Fruit fly (Drosophila melanogaster): Measurements from ENCODE around the gene Pi4KIIIalpha.

The Pi4KIIIalpha gene

dm6 chrX:2635953-2636715 is 11.5 kb downstream of the Pi4KIIIalpha start (continued):
- TF ChIP-seq Scr (GFP tag; IDR thresholded peaks at IDR 0.05; ENCODE audit: partially characterized antibody) (0 out of 2 replicates have a peak, but pooled peaks have one; percentile 31), CG13287 (GFP tag; IDR thresholded peaks at IDR 0.05; ENCODE audit: partially characterized antibody) (peak; percentile 28; the same call in 1 of the 2 replicates), sqz (GFP tag; optimal IDR thresholded peaks at IDR 0.05) (no peak), pzg (GFP tag; optimal IDR thresholded peaks at IDR 0.05) (peak; percentile 19), BEAF-32 (GFP tag; optimal IDR thresholded peaks at IDR 0.05) (peak; percentile 61), Taf1 (GFP tag; IDR thresholded peaks at IDR 0.05) (no peak), ci (GFP tag; IDR thresholded peaks at IDR 0.05) (no peak), maf-S (GFP tag; optimal IDR thresholded peaks at IDR 0.05) (no peak), Rfx (GFP tag; IDR thresholded peaks at IDR 0.05) (no peak), dm (GFP tag; optimal IDR thresholded peaks at IDR 0.05) (peak; percentile 13), CG17802 (tag; optimal IDR thresholded peaks at IDR 0.05) (no peak), CG11093 (GFP tag; IDR thresholded peaks at IDR 0.05) (no peak), CG9932 (GFP tag; IDR thresholded peaks at IDR 0.05) (no peak), Atf3 (GFP tag; optimal IDR thresholded peaks at IDR 0.05) (no peak), Ssrp (tag; optimal IDR thresholded peaks at IDR 0.05) (no peak), amos (GFP tag; IDR thresholded peaks at IDR 0.05; ENCODE audit: partially characterized antibody) (peak; percentile 57), zen2 (GFP tag; IDR thresholded peaks at IDR 0.05; ENCODE audit: partially characterized antibody) (no peak), Ptx1 (GFP tag; IDR thresholded peaks at IDR 0.05) (0 out of 2 replicates have a peak, but pooled peaks have one; percentile 10), Mes4 (GFP tag; optimal IDR thresholded peaks at IDR 0.05) (no peak), CG31224 (GFP tag; IDR thresholded peaks at IDR 0.05) (no peak), gcm2 (GFP tag; optimal IDR thresholded peaks at IDR 0.05) (no peak), NFAT (GFP tag; IDR thresholded peaks at IDR 0.05) (no peak), Oaz (GFP tag; IDR thresholded peaks at IDR 0.05) (no peak), sob (GFP tag; IDR thresholded peaks at IDR 0.05) (0 out of 2 replicates have a peak, but pooled peaks have one; percentile 10), Ets65A (GFP tag) (peak; percentile 24), gcm (GFP tag; optimal IDR thresholded peaks at IDR 0.05) (no peak), Dref (GFP tag; IDR thresholded peaks at IDR 0.05) (peak; percentile 44), psq (GFP tag; optimal IDR thresholded peaks at IDR 0.05) (no peak), nerfin-2 (GFP tag; IDR thresholded peaks at IDR 0.05; ENCODE audit: partially characterized antibody) (no peak), HLH3B (GFP tag; IDR thresholded peaks at IDR 0.05) (no peak), MESR4 (GFP tag; optimal IDR thresholded peaks at IDR 0.05) (no peak), cato (GFP tag; optimal IDR thresholded peaks at IDR 0.05; ENCODE audit: borderline replicate concordance) (no peak), CG13894 (tag; optimal IDR thresholded peaks at IDR 0.05) (no peak), zf30C (GFP tag; optimal IDR thresholded peaks at IDR 0.05) (no peak), Tbp (GFP tag; optimal IDR thresholded peaks at IDR 0.05) (no peak), chinmo (GFP tag; IDR thresholded peaks at IDR 0.05; ENCODE audit: partially characterized antibody) (0 out of 4 replicates have a peak, but pooled peaks have one; percentile 22), CG12236 (GFP tag; optimal IDR thresholded peaks at IDR 0.05) (no peak), Hr51 (GFP tag; optimal IDR thresholded peaks at IDR 0.05) (peak in 1 of 2 experiments; percentile 6), otp (GFP tag; IDR thresholded peaks at IDR 0.05) (0 out of 3 replicates have a peak, but pooled peaks have one; percentile 10), gsb (GFP tag; IDR thresholded peaks at IDR 0.05) (no peak), CG15073 (GFP tag; optimal IDR thresholded peaks at IDR 0.05) (no peak), lmd (GFP tag; IDR thresholded peaks at IDR 0.05) (no peak), zfh2 (GFP tag; optimal IDR thresholded peaks at IDR 0.05) (no peak), ranshi (GFP tag; IDR thresholded peaks at IDR 0.05) (no peak), CG16813 (GFP tag; IDR thresholded peaks at IDR 0.05; ENCODE audit: partially characterized antibody) (peak; percentile 35; the same call in 2 of the 3 replicates), CG43689 (GFP tag; IDR thresholded peaks at IDR 0.05) (no peak), CG34376 (GFP tag; optimal IDR thresholded peaks at IDR 0.05) (no peak), Hmr (GFP tag; optimal IDR thresholded peaks at IDR 0.05) (no peak), Ravus (GFP tag; IDR thresholded peaks at IDR 0.05) (no peak)
